Worm (Caenorhabditis elegans): ENCODE results near the gene Y94H6A.10.
"Not testable (repeated sequence)": the region's sequence is repeated elsewhere in the genome, so short reads cannot be mapped to it uniquely, and the experiment has no call there.

Gene Y94H6A.10

DNA sequence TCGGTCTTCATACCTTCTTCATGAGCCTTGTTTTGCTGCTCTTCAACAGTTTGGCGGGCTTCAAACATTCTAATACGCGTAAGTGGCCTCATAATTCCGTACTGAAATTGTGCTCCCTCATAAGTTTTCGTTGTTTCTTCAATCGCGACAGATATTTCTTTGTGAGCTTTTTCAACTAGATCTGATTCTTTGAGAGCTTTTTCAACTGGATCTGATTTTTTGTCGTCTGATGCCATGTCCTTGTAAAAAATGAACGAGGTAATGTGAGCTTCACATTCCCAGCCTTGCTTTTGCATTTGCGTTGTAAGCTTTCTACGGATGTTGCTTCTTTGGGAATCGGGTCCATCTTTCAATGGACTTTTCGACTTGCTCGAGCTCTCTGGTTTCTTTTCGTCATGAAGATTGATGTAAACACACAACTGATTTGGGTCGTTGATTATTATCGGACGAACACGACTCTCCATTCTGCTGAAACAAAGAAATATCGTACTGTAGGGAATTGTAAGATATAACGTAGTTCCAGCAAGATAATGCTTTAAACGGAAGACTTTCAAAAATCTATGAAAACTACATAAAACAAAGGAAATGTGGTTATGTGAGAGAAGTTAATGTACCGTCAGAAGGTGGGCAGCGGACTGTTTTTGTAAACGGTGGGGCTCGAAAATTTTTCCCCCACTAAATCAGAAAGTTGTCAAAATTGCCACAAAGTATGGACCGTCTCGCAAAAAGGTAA, at the start of gene Y94H6A.10:
Gene Y94H6A.10 (minus strand): TSS at position 464 of the 733 bp plus-strand sequence.
- TF ChIP-seq unc-62 (GFP tag; optimal IDR thresholded peaks at IDR 0.05), result no peak

DNA sequence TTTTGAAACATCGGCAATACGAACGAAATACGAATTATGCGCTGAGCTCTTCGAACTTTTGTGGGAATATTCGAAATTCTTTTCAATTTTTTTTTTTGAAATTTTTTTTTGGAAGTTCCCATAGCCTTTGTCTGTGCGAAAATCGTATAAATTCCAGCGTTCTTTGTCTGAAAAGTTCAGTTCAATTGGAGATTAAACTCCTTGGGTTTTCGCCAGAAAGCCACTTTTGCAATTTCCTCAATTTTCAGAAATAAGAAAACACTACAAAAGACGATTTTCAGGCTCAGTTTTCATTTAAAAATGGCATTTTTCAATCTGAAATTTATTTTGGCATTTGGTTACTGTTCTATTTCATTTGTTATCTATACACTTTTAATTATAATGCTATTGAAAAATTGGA, 48.7 kb upstream of the Y94H6A.10 start, which contains the start of gene Y54G2A.38:
Gene Y54G2A.38 (plus strand): TSS at position 301 of the 400 bp plus-strand sequence.
- no peak for TF ChIP-seq unc-62 (GFP tag; optimal IDR thresholded peaks at IDR 0.05)

DNA sequence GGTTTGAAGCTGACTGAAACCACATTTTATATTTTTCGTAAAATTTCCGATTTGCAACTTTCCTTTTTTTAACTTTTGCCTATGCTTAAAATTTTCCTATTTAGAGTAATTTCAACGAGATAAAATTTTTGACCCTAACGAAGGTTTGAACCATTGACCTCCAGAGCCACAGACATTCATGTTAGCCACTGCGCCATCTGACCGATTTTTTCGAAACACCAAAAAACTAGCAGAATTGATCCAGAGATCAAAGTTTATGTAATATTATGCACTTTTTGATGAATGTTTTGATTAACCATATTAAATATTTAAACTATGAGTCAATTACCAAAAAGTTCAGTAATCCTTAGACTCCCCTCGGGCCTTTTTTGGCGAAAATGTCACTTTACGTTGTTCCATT, 47.6 kb upstream of the Y94H6A.10 start:
- no peak for TF ChIP-seq unc-62 (GFP tag; optimal IDR thresholded peaks at IDR 0.05)

DNA sequence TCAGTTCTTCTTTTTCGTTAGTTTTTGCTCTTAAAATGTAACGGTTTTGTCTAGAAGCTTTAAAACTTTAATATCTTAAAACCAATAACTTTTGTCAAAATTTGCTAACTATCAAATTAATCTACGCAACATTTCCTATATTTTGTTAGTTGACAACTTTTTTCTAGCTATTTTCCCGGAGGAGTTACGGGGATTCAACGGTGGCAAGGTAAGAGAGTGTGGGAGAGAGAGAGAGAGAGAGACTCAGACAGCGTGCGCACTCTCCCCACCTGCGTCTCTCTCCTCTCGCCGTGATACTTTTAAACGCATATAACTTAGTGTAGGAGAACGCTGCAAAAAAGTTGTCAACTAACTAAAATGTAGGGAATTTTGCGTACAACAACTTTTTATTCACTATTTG, 43.1 kb upstream of the Y94H6A.10 start:
- no peak for TF ChIP-seq unc-62 (GFP tag; optimal IDR thresholded peaks at IDR 0.05)

DNA sequence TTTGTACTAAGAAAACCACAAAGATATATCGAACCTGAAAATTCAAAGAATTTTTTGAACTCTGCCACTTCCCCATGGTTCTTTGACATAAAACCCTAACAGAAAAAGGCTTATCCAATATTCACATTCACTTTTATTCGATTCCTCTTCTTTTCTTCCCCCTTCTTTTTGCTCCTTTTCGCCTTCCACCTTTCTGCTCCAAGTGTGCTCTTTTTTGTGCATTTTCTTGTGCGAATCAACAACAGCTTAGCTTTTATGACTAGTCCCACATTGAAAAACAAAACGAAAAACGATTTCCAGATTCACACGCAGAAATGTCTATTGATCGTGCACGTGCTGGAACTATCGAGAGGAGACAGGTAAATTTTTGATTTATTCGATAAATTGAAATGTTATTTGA, 41.1 kb upstream of the Y94H6A.10 start, which contains the start of gene Y54G2A.41:
Gene Y54G2A.41 (plus strand): TSS at position 301 of the 400 bp plus-strand sequence.
- no peak for TF ChIP-seq unc-62 (GFP tag; optimal IDR thresholded peaks at IDR 0.05)

DNA sequence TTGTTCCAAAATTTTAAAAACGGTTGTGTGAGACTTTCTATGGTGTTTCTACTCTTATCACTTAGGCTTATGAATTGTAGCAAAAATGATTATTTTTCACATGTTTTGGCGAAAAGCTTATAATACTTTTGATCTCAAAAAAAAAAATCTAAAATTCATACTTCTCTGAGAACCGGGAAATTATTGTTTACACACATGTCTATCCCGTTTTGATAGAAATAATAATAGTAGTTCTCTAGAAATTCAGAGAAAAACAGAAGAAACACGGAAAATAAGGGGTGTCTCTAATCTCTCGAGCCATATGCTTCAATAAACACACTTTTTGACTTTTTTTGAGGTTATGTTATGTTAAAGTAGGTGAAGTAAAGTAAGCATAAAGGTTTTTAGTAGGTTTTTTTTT, 40.1 kb upstream of the Y94H6A.10 start:
- no peak for TF ChIP-seq unc-62 (GFP tag; optimal IDR thresholded peaks at IDR 0.05)

DNA sequence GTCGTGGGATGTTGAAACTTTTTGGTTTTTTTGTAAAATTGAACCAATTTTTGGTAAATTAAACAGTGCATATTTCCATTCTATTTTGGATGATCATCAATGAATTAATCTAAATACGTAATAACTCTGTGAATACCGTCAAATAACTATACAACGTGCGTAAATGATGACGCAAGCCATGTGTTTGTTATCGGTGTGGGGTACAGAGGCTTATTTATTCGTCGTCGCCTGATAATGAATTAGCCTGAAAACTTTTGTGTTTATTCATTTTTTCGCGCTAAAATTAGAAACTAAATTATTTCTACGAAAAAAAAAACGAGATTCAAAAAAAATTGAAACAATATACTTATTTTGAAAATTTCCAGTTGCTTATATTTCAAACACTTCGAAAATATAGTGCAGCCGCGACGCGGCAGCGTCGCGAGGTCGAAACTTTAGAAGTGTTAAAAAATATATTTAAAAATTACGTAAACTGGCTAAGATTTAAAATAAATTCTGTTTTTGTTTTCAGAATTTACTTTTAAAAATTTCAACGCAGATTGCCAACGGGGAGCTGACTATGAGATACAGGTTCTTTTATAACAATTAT, 38.5 kb upstream of the Y94H6A.10 start:
- TF ChIP-seq unc-62 (GFP tag; optimal IDR thresholded peaks at IDR 0.05), result no peak

DNA sequence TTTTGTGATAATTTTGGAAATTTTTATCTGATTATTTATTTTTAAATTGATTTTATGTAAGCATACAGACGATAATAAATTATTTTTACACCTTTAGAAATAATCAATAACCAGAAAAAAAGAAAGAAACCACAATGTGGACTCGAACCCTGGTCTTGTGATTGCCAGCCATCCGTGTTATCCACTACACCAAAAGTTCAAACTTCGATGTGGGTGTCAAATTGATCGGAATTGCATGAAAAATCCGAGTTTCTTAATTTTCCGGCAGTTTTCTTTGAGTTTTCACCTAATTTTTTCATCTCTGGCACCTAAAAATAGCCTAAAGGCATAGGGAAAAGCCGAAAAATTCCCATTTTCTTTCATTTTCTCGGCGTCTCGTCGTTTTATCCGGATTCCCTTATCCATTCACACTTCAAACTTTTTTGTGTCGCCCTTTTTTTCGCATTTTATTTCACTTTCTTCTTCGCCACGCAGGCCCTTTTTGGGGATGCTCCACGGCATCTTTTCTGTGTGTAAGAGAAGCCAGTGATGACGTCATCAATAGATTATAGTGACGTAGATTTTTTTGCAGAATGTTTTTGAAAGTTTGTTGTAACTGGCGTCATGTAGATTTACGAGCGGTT, 37.0 kb upstream of the Y94H6A.10 start:
- no peak for TF ChIP-seq unc-62 (GFP tag; optimal IDR thresholded peaks at IDR 0.05)

DNA sequence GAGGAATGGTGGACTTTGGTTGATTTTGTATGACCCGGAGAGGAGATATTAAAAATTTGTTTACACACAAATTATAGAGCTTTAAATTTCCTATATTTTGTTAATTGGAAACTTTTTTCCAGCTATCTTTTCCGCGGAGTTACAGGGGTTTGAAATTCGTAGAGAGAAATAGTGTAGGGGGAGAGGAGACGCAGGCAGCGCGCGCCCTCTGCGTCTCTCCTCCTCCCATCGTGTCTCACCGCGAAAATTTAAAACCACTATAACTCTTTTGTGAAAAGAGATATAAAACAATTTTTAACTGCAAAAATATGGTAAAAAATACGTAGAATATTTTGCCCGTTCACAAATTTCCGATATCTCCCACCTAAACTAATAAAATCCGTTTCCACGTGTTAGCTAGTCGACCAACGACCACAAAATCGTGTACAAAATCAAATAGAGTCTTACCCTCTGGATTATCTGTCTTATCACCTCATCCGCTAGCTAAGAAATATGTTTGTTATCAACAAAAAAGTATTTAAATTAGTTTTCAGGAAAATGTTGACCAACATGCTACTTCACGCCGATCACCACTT, 32.1 kb upstream of the Y94H6A.10 start, which contains the start of gene nhr-277:
Gene nhr-277 (plus strand): TSS at position 525 of the 575 bp plus-strand sequence.
- no peak for TF ChIP-seq unc-62 (GFP tag; optimal IDR thresholded peaks at IDR 0.05)

DNA sequence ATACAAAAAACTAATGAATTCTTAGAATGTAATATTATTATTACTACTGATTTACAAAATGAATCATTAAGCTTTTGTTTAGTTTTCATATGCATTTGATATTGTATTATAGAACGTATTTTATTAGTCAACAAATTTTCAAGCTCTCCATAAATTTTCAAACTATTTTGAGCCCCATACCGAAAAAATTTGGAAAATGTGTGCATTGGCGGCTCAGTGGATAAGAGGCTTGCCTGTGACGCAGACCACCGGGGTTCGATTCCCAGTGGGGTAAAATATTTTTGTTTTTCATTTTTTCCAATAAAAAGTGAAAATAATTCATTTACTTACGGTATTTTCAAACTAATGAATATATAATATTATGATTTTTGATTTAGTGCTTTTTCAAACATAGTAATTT, 28.0 kb upstream of the Y94H6A.10 start:
- no peak for TF ChIP-seq unc-62 (GFP tag; optimal IDR thresholded peaks at IDR 0.05)

DNA sequence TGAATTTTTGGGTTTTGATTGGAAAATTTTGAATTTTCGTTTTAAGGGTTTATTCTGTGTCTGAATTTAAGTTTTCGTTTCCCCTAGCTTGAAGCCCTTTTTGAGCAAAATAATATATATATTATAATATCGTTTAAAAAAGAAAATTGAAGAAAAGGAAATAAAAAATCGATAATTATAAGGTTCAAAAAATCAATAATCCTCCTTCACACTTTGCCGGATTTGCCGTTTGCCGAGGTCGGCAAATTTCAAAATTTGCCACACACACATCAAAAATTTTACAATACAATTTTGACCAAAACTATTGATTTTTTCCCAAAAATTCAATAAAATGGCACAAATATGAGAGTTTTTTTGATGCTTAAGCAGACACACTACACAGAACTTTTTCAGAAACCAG, 26.1 kb upstream of the Y94H6A.10 start:
- TF ChIP-seq unc-62 (GFP tag; optimal IDR thresholded peaks at IDR 0.05), result no peak

DNA sequence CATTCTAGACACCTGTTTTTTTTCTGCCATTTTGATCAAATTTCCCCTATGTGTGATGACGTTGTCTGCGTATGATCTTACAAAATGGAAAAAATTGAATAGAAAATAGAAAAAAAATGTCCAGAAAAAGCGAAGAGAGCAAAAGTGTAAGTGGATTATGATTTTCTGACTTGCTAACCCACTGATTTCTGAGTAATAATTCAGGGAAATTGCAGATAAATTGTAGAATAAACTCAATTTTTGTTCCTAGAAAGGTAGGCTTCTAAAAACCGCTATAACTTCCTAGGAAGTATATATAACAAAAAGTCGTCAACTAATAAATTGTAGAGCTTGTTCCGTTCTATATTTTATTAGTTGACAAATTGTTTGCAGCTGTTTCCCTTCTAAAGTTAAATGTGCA, 24.2 kb upstream of the Y94H6A.10 start:
- no peak for TF ChIP-seq unc-62 (GFP tag; optimal IDR thresholded peaks at IDR 0.05)

DNA sequence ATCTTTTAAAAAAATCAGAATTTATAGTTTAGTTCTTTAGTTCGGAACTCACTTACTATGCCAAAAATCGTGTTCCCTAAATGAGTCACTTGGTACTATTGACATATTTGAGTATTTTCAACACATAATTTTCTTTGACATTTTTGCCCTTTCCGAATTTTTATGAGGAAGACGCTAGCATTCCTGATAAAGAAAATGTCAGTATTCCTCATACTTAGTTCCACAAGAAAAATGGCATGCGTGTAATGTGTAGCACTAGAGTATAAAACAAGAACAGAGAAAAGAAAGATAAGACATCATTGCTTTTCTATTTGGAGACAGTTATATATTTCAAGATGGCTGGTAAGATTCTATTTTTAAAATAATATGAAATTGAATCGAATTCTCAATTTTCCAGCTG, 19.5 kb upstream of the Y94H6A.10 start, which contains the start of gene Y94H6A.2:
Gene Y94H6A.2 (plus strand): TSS at position 336 of the 400 bp plus-strand sequence.
- TF ChIP-seq unc-62 (GFP tag; optimal IDR thresholded peaks at IDR 0.05), result no peak

DNA sequence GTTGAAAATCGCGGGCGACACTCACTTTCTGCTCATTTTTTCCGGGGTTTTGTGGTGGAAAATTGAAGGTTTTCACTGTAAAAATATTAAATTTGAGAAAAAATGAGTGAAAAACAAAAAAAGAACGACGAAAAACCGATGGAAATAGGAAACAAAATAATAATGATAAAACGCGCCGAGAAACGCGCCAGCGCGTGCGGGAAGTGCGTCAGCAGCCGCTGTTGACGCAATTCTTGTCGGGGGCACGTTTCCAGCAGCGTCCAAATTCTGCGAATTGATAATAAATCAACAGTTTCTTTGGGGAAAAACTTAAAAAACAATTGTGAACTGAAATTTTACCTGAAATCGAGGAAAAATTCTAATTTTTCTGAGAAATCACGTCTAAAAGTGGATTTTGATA, 15.3 kb upstream of the Y94H6A.10 start, which contains the start of gene ubxn-2:
Gene ubxn-2 (minus strand): TSS at position 36 of the 400 bp plus-strand sequence.
- TF ChIP-seq unc-62 (GFP tag; optimal IDR thresholded peaks at IDR 0.05), result no peak

DNA sequence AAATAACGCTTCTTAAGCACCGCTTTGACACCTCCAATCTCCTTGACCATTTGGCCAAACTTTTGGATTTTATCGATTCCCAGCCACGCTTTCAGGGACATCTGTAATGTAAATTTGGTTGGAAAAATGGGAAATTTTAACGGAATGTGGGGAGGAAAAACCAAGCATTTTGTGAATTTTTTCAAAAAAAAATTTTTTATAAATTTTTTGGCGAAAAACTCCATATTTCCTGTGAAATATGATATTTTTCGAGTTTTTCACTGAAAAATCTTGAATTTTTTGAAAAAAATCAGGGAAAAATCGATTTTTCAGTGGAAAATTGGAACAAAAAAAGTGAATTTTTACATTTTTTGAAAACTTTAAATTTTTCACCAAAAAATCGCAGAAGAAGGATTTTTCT, 9.3 kb upstream of the Y94H6A.10 start, which contains the start of gene ndua-12:
Gene ndua-12 (minus strand): TSS at position 101 of the 400 bp plus-strand sequence.
- not testable (repeated sequence) for TF ChIP-seq unc-62 (GFP tag; optimal IDR thresholded peaks at IDR 0.05)

DNA sequence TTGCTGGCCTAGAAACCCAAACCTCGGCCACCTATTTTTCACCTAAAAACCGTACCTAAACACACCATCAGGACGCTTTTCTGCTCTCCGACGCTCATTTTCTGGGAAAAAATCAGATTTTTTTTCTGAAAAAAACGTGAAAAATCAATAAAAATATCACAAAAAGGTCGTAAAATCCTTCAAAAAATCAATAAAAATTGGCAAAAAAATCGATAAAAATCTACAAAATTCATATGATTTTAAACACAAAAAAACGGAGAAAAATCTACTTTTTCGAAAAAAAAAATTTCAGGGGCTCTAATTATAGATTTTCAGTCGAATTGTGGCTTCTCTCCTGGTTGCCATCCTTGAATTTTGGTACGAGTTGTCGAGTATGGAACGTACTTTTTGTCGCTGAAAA, 6.0 kb upstream of the Y94H6A.10 start, which contains the start of gene Y94H6A.7:
Gene Y94H6A.7 (minus strand): TSS at position 101 of the 400 bp plus-strand sequence.
- TF ChIP-seq unc-62 (GFP tag; optimal IDR thresholded peaks at IDR 0.05), result not testable (repeated sequence)

Measured in whole organism, dauer.